Fruit fly (Drosophila melanogaster) whole organism, embryonic: ENCODE data around the gene LysS.

Source experiments
- Adf1 ChIP-seq: fragments of 200-800 bp; sonication (Bioruptor generic); IDR thresholded peaks from 2 replicates; pipeline ENCODE4 v1.3.6; 2022; ENCODE audit warnings: missing biosample characterization, missing genetic modification characterization
- Aef1 ChIP-seq: fragments of 200-800 bp; sonication (Bioruptor generic); IDR thresholded peaks from 3 replicates; pipeline ENCODE4 v1.3.6; 2022; ENCODE audit warnings: missing biosample characterization, missing genetic modification characterization
- BEAF-32 ChIP-seq: fragments of 200-800 bp; sonication (Bioruptor generic); optimal IDR thresholded peaks from 3 replicates; lab custom pipeline; 2017; ENCODE audit warnings: missing biosample characterization, missing genetic modification characterization, mild to moderate bottlenecking, moderate library complexity, missing genetic modification reagents
- Bdp1 ChIP-seq: fragments of 200-800 bp; sonication (Bioruptor generic); optimal IDR thresholded peaks from 3 replicates; lab custom pipeline; 2016; ENCODE audit warnings: missing biosample characterization, missing genetic modification characterization
- Bgb ChIP-seq: fragments of 200-800 bp; sonication (Bioruptor generic); IDR thresholded peaks from 2 replicates; pipeline ENCODE4 v1.3.6; 2022; ENCODE audit warnings: missing biosample characterization, missing genetic modification characterization; ENCODE audit not compliant: partially characterized antibody
- CG11696 ChIP-seq: fragments of 200-800 bp; sonication (Bioruptor generic); IDR thresholded peaks from 2 replicates; pipeline ENCODE4 v1.3.6; 2022; ENCODE audit warnings: missing biosample characterization, missing genetic modification characterization
- CG13123 ChIP-seq: fragments of 200-800 bp; sonication (Bioruptor generic); optimal IDR thresholded peaks from 2 replicates; lab custom pipeline; 2016; ENCODE audit warnings: missing biosample characterization, missing genetic modification characterization
- CG13287 ChIP-seq: fragments of 200-800 bp; sonication (Bioruptor generic); IDR thresholded peaks from 2 replicates; pipeline ENCODE4 v1.3.6; 2022; ENCODE audit warnings: missing biosample characterization, missing genetic modification characterization; ENCODE audit not compliant: partially characterized antibody
- CG14050 ChIP-seq: fragments of 200-800 bp; sonication (Bioruptor generic); IDR thresholded peaks from 3 replicates; pipeline ENCODE4 v1.3.6; 2022; ENCODE audit warnings: missing biosample characterization, missing genetic modification characterization
- CG15269 ChIP-seq: fragments of 200-800 bp; sonication (Bioruptor generic); optimal IDR thresholded peaks from 2 replicates; lab custom pipeline; 2018; ENCODE audit warnings: missing biosample characterization, mild to moderate bottlenecking, missing genetic modification characterization, moderate library complexity
- CG15514 ChIP-seq: fragments of 200-800 bp; sonication (Bioruptor generic); optimal IDR thresholded peaks from 3 replicates; lab custom pipeline; 2017; ENCODE audit warnings: missing biosample characterization, missing genetic modification characterization, mild to moderate bottlenecking, moderate library complexity, missing genetic modification reagents
- CG17612 ChIP-seq: fragments of 200-800 bp; sonication (Bioruptor generic); IDR thresholded peaks from 2 replicates; pipeline ENCODE4 v1.3.6; 2022; ENCODE audit warnings: missing biosample characterization, missing genetic modification characterization
- CG2120 ChIP-seq: fragments of 200-800 bp; sonication (Bioruptor generic); optimal IDR thresholded peaks from 3 replicates; lab custom pipeline; 2016; ENCODE audit warnings: missing biosample characterization, missing genetic modification characterization
- CG31365 ChIP-seq: fragments of 200-800 bp; sonication (Bioruptor generic); optimal IDR thresholded peaks from 2 replicates; lab custom pipeline; 2018; ENCODE audit warnings: missing biosample characterization, mild to moderate bottlenecking, missing genetic modification characterization
- CG33213 ChIP-seq: fragments of 200-800 bp; sonication (Bioruptor generic); optimal IDR thresholded peaks from 3 replicates; lab custom pipeline; 2016; ENCODE audit warnings: missing biosample characterization, missing genetic modification characterization
- CG42726 ChIP-seq: fragments of 200-800 bp; sonication (Bioruptor generic); IDR thresholded peaks from 2 replicates; pipeline ENCODE4 v1.3.6; 2022; ENCODE audit warnings: missing biosample characterization, missing genetic modification characterization; ENCODE audit not compliant: partially characterized antibody
- CG6791 ChIP-seq: fragments of 200-800 bp; sonication (Bioruptor generic); IDR thresholded peaks from 3 replicates; pipeline ENCODE4 v1.3.6; 2022; ENCODE audit warnings: missing biosample characterization, missing genetic modification characterization; ENCODE audit not compliant: partially characterized antibody
- CG7372 ChIP-seq: fragments of 200-800 bp; sonication (Bioruptor generic); IDR thresholded peaks from 2 replicates; pipeline ENCODE4 v1.3.6; 2022; ENCODE audit warnings: missing biosample characterization, missing genetic modification characterization
- CG8765 ChIP-seq: fragments of 200-800 bp; sonication (Bioruptor generic); IDR thresholded peaks from 2 replicates; pipeline ENCODE4 v1.3.6; 2022; ENCODE audit warnings: missing biosample characterization, missing genetic modification characterization
- CG9876 ChIP-seq: fragments of 200-800 bp; sonication (Bioruptor generic); optimal IDR thresholded peaks from 2 replicates; lab custom pipeline; 2016; ENCODE audit warnings: missing biosample characterization, missing genetic modification characterization
- CTCF ChIP-seq: fragments of 200-800 bp; sonication (Bioruptor generic); optimal IDR thresholded peaks from 2 replicates; lab custom pipeline; 2017; ENCODE audit warnings: missing biosample characterization, mild to moderate bottlenecking, missing genetic modification characterization, moderate library complexity
- Camta ChIP-seq: fragments of 200-800 bp; sonication (Bioruptor generic); optimal IDR thresholded peaks from 2 replicates; lab custom pipeline; 2016; ENCODE audit warnings: missing biosample characterization, missing genetic modification characterization
- Dad ChIP-seq: fragments of 200-800 bp; sonication (Bioruptor generic); optimal IDR thresholded peaks from 3 replicates; lab custom pipeline; 2016; ENCODE audit warnings: missing biosample characterization, missing genetic modification characterization
- E2f1 ChIP-seq: fragments of 200-800 bp; sonication (Bioruptor generic); IDR thresholded peaks from 2 replicates; pipeline ENCODE4 v1.3.6; 2022; ENCODE audit warnings: missing biosample characterization, missing genetic modification characterization
- Hr78 ChIP-seq, 2 experiments: fragments of 200-800 bp in 1 of 2; fragments of >200 bp in 1 of 2; sonication (Bioruptor generic) in 1 of 2; optimal IDR thresholded peaks; 2 replicates each; lab custom pipeline; 2017 to 2019; ENCODE audit warnings: missing biosample characterization in 2 of 2, missing genetic modification characterization in 2 of 2, mild to moderate bottlenecking in 1 of 2, moderate library complexity in 1 of 2
- MBD-R2 ChIP-seq: fragments of 200-800 bp; sonication (Bioruptor generic); IDR thresholded peaks from 2 replicates; pipeline ENCODE4 v1.3.6; 2022; ENCODE audit warnings: missing biosample characterization, missing genetic modification characterization
- MTF-1 ChIP-seq: fragments of 200-800 bp; sonication (Bioruptor generic); optimal IDR thresholded peaks from 2 replicates; lab custom pipeline; 2018; ENCODE audit warnings: missing biosample characterization, mild to moderate bottlenecking, missing genetic modification characterization, borderline replicate concordance
- Myb ChIP-seq: fragments of 200-800 bp; sonication (Bioruptor generic); optimal IDR thresholded peaks from 2 replicates; lab custom pipeline; 2016; ENCODE audit warnings: missing biosample characterization, missing genetic modification characterization
- Nf-YB ChIP-seq: fragments of 200-800 bp; sonication (Bioruptor generic); optimal IDR thresholded peaks from 3 replicates; lab custom pipeline; 2019; ENCODE audit warnings: missing biosample characterization, mild to moderate bottlenecking, missing genetic modification characterization, moderate library complexity
- Poxn ChIP-seq: fragments of 200-800 bp; sonication (Bioruptor generic); IDR thresholded peaks from 2 replicates; pipeline ENCODE4 v1.3.6; 2022; ENCODE audit warnings: missing biosample characterization, missing genetic modification characterization
- Trl ChIP-seq, 3 experiments: fragments of >200 bp in 2 of 3; fragments of 200-800 bp in 1 of 3; sonication (Bioruptor generic) in 1 of 3; optimal IDR thresholded peaks; 2 replicates in 1 of 3; 3 replicates in 2 of 3; lab custom pipeline; 2016 to 2017; ENCODE audit warnings: missing biosample characterization in 1 of 3, missing genetic modification characterization in 1 of 3
- amos ChIP-seq: fragments of 200-800 bp; sonication (Bioruptor generic); IDR thresholded peaks from 2 replicates; pipeline ENCODE4 v1.3.6; 2022; ENCODE audit warnings: missing biosample characterization, missing genetic modification characterization; ENCODE audit not compliant: partially characterized antibody
- ap ChIP-seq: fragments of 200-800 bp; sonication (Bioruptor generic); IDR thresholded peaks from 2 replicates; pipeline ENCODE4 v1.3.6; 2022; ENCODE audit warnings: missing biosample characterization, missing genetic modification characterization
- dmrt99B ChIP-seq: fragments of 200-800 bp; sonication (Bioruptor generic); optimal IDR thresholded peaks from 2 replicates; lab custom pipeline; 2018; ENCODE audit warnings: missing biosample characterization, mild to moderate bottlenecking, missing genetic modification characterization, moderate library complexity
- ftz-f1 ChIP-seq: fragments of 200-800 bp; sonication (Bioruptor generic); optimal IDR thresholded peaks from 2 replicates; lab custom pipeline; 2016; ENCODE audit warnings: missing biosample characterization, missing genetic modification characterization
- gfzf ChIP-seq: fragments of 200-800 bp; sonication (Bioruptor generic); optimal IDR thresholded peaks from 2 replicates; lab custom pipeline; 2016; ENCODE audit warnings: missing biosample characterization, mild to moderate bottlenecking, missing genetic modification characterization, moderate library complexity
- grn ChIP-seq: fragments of 200-800 bp; sonication (Bioruptor generic); optimal IDR thresholded peaks from 3 replicates; lab custom pipeline; 2017; ENCODE audit warnings: missing biosample characterization, missing genetic modification characterization
- gro ChIP-seq: fragments of 200-800 bp; sonication (Bioruptor generic); optimal IDR thresholded peaks from 2 replicates; lab custom pipeline; 2016; ENCODE audit warnings: missing biosample characterization, missing genetic modification characterization
- hkb ChIP-seq, 2 experiments: fragments of 200-800 bp in 1 of 2; fragments of >200 bp in 1 of 2; sonication (Bioruptor generic) in 1 of 2; IDR thresholded peaks in 1 of 2; optimal IDR thresholded peaks in 1 of 2; 2 replicates each; pipeline versions ENCODE4 v1.3.6 to Lab custom; 2017 to 2022; ENCODE audit warnings: missing biosample characterization in 1 of 2, missing genetic modification characterization in 1 of 2
- kah ChIP-seq: fragments of 200-800 bp; sonication (Bioruptor generic); optimal IDR thresholded peaks from 2 replicates; lab custom pipeline; 2018; ENCODE audit warnings: missing biosample characterization, mild to moderate bottlenecking, missing genetic modification characterization
- kni ChIP-seq: fragments of 200-800 bp; sonication (Bioruptor generic); optimal IDR thresholded peaks from 3 replicates; lab custom pipeline; 2017; ENCODE audit warnings: mild to moderate bottlenecking, missing biosample characterization, missing genetic modification reagents, missing genetic modification characterization
- mam ChIP-seq: fragments of 200-800 bp; sonication (Bioruptor generic); optimal IDR thresholded peaks from 3 replicates; lab custom pipeline; 2016; ENCODE audit warnings: missing biosample characterization, missing genetic modification characterization
- nerfin-2 ChIP-seq: fragments of 200-800 bp; sonication (Bioruptor generic); IDR thresholded peaks from 2 replicates; pipeline ENCODE4 v1.3.6; 2022; ENCODE audit warnings: missing biosample characterization, missing genetic modification characterization; ENCODE audit not compliant: partially characterized antibody
- nom ChIP-seq: fragments of 200-800 bp; sonication (Bioruptor generic); optimal IDR thresholded peaks from 2 replicates; lab custom pipeline; 2017; ENCODE audit warnings: missing biosample characterization, missing genetic modification characterization, mild to moderate bottlenecking, moderate library complexity, missing genetic modification reagents
- pita ChIP-seq: fragments of 200-800 bp; sonication (Bioruptor generic); optimal IDR thresholded peaks from 2 replicates; lab custom pipeline; 2017; ENCODE audit warnings: missing biosample characterization, mild to moderate bottlenecking, missing genetic modification characterization
- sens ChIP-seq: fragments of 200-800 bp; sonication (Bioruptor generic); peaks from one replicate; lab custom pipeline; 2016; ENCODE audit warnings: missing biosample characterization, missing genetic modification characterization
- seq ChIP-seq: fragments of 200-800 bp; sonication (Bioruptor generic); IDR thresholded peaks from 2 replicates; pipeline ENCODE4 v1.3.6; 2022; ENCODE audit warnings: missing biosample characterization, missing genetic modification characterization
- stc ChIP-seq: fragments of 200-800 bp; sonication (Bioruptor generic); IDR thresholded peaks from 2 replicates; pipeline ENCODE4 v1.3.6; 2022; ENCODE audit warnings: missing biosample characterization, missing genetic modification characterization
- wdn ChIP-seq: fragments of 200-800 bp; sonication (Bioruptor generic); IDR thresholded peaks from 2 replicates; pipeline ENCODE4 v1.3.6; 2022; ENCODE audit warnings: missing biosample characterization, missing genetic modification characterization

The LysS gene

DNA sequence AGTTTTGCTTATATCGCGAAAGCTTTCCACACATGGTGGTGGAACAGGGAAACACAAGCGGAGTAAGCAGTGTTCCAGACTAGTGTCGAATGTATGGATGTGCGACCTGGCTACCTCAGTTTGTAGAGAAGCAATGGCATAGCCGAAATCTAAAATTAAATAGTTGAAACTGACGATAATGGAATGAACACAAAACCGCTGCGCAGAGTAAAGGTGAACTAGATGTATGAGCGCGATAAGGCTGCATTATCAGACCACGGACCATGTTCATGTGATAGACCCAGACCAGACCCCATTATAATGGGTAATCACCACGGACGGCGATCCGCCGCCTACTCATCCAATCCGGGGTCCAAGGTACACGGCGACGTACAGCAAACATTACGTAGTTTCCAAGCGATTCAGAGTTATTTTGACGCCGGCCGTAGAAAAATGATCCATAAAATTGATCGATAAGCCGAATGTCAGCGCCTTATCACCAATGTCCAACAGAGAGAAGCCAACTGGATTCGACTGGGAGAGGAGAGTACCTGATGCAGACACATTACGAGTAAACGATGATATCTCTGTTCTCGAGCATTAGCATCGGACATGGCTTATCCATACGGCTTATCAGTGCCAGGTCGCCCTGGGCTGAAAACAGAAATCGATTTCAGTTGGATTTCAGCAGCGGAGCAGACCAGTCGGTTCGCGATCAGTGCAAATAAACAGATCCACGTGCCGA lies 38.4 kb upstream of the LysS start, which contains the start of gene CG13912 (continued):
- TF ChIP-seq CG13123 (GFP tag; lab: Kevin White, UChicago) (no peak), Hr78 (GFP tag; optimal IDR thresholded peaks at IDR 0.05; lab: Kevin White, UChicago) (peak in 1 of 2 experiments; percentile 82), Aef1 (GFP tag; lab: Robert Waterston, UW) (no peak), gro (peak; percentile 34), Bdp1 (GFP tag; lab: Kevin White, UChicago) (no peak), CG11696 (GFP tag; lab: Robert Waterston, UW) (no peak), grn (peak; percentile 99), stc (no peak), Dad (GFP tag; lab: Kevin White, UChicago) (no peak), dmrt99B (tag; lab: Kevin White, UChicago) (peak; percentile 9), Trl (optimal IDR thresholded peaks at IDR 0.05; lab: Kevin White, UChicago) (peak; percentile 15 to 29), Trl (GFP tag; optimal IDR thresholded peaks at IDR 0.05; lab: Kevin White, UChicago) (no peak), CG31365 (tag; lab: Kevin White, UChicago) (peak; percentile 76), MBD-R2 (GFP tag; lab: Robert Waterston, UW) (no peak), E2f1 (GFP tag; lab: Robert Waterston, UW) (no peak), CG13287 (peak; percentile 23; the same call in 1 of the 2 replicates), CTCF (GFP tag; lab: Kevin White, UChicago) (peak; percentile 86), CG17612 (GFP tag; lab: Robert Waterston, UW) (no peak), CG42726 (GFP tag; lab: Robert Waterston, UW) (peak; percentile 76), BEAF-32 (GFP tag; lab: Kevin White, UChicago) (no peak), mam (GFP tag; lab: Kevin White, UChicago) (no peak), gfzf (peak; percentile 1), CG33213 (peak; percentile 33), CG7372 (GFP tag; lab: Robert Waterston, UW) (no peak), pita (GFP tag; lab: Kevin White, UChicago) (peak; percentile 76), Bgb (GFP tag; lab: Robert Waterston, UW) (peak; percentile 64), CG2120 (GFP tag; lab: Kevin White, UChicago) (peak; percentile 24), Camta (no peak), hkb (optimal IDR thresholded peaks at IDR 0.05; lab: Kevin White, UChicago) (peak; percentile 17), hkb (GFP tag; IDR thresholded peaks at IDR 0.05; lab: Robert Waterston, UW) (no peak), CG8765 (no peak), wdn (GFP tag; lab: Robert Waterston, UW) (no peak), sens (GFP tag; lab: Kevin White, UChicago) (peak; percentile 3), kah (peak; percentile 61), ftz-f1 (GFP tag; lab: Kevin White, UChicago) (no peak), CG14050 (GFP tag; lab: Robert Waterston, UW) (no peak), CG9876 (GFP tag; lab: Kevin White, UChicago) (no peak), Myb (peak; percentile 24), Poxn (no peak), ap (GFP tag; lab: Robert Waterston, UW) (no peak), MTF-1 (no peak), seq (GFP tag; lab: Robert Waterston, UW) (no peak), CG15514 (GFP tag; lab: Kevin White, UChicago) (no peak), nom (peak; percentile 81), CG15269 (tag; lab: Kevin White, UChicago) (no peak), Nf-YB (GFP tag; lab: Kevin White, UChicago) (peak; percentile 3), Adf1 (GFP tag; lab: Robert Waterston, UW) (peak; percentile 25; the same call in 1 of the 2 replicates), kni (GFP tag; lab: Kevin White, UChicago) (peak; percentile 64), amos (GFP tag; lab: Robert Waterston, UW) (peak; percentile 48; the same call in 1 of the 2 replicates), nerfin-2 (no peak), CG6791 (GFP tag; lab: Robert Waterston, UW) (peak; percentile 45; the same call in 1 of the 3 replicates)
